Worm (Caenorhabditis elegans) whole organism, late embryonic: ENCODE measurements around the gene F17H10.4.

Source experiments
- C38D4.7 ChIP-seq: fragments of 200-800 bp; sonication (Bioruptor generic); optimal IDR thresholded peaks from 2 replicates; lab custom pipeline; 2018; ENCODE audit warnings: mild to moderate bottlenecking, missing genetic modification characterization, moderate library complexity, missing compliant biosample characterization
- K09A11.1 ChIP-seq: sonication (generic microtip); optimal IDR thresholded peaks from 2 replicates; lab custom pipeline; 2017; ENCODE audit warnings: antibody characterized with exemption, mild to moderate bottlenecking, missing genetic modification characterization, missing compliant biosample characterization; ENCODE audit not compliant: insufficient read depth
- ama-1 ChIP-seq: fragments of 150-350 bp; optimal IDR thresholded peaks from 2 replicates; lab custom pipeline; 2014
- ceh-18 ChIP-seq: sonication (generic microtip); optimal IDR thresholded peaks from 2 replicates; lab custom pipeline; 2016; ENCODE audit warnings: missing genetic modification characterization, missing compliant biosample characterization
- ceh-24 ChIP-seq: sonication (generic microtip); optimal IDR thresholded peaks from 2 replicates; lab custom pipeline; 2016; ENCODE audit warnings: mild to moderate bottlenecking, missing genetic modification characterization, missing compliant biosample characterization
- ceh-30 ChIP-seq: fragments of 150-350 bp; optimal IDR thresholded peaks from 2 replicates; lab custom pipeline; 2014; ENCODE audit warnings: missing biosample characterization, missing genetic modification characterization
- ceh-31 ChIP-seq: sonication (generic microtip); optimal IDR thresholded peaks from 2 replicates; lab custom pipeline; 2016; ENCODE audit warnings: missing genetic modification characterization, missing compliant biosample characterization
- ceh-34 ChIP-seq: sonication (generic microtip); optimal IDR thresholded peaks from 2 replicates; lab custom pipeline; 2016; ENCODE audit warnings: mild to moderate bottlenecking, missing genetic modification characterization, missing compliant biosample characterization
- ceh-45 ChIP-seq: fragments of 200-800 bp; sonication (Bioruptor generic); IDR thresholded peaks from 2 replicates; pipeline ENCODE4 v1.3.6; 2022; ENCODE audit warnings: missing genetic modification reagents, missing genetic modification characterization, missing compliant biosample characterization
- ceh-9 ChIP-seq: sonication (generic microtip); optimal IDR thresholded peaks from 2 replicates; lab custom pipeline; 2016; ENCODE audit warnings: mild to moderate bottlenecking, missing genetic modification characterization, inconsistent platforms, missing compliant biosample characterization
- dmd-4 ChIP-seq: sonication (generic microtip); optimal IDR thresholded peaks from 2 replicates; lab custom pipeline; 2016; ENCODE audit warnings: borderline replicate concordance, missing genetic modification characterization, missing compliant biosample characterization
- dve-1 ChIP-seq: sonication (generic microtip); optimal IDR thresholded peaks from 2 replicates; lab custom pipeline; 2017; ENCODE audit warnings: antibody characterized with exemption, mild to moderate bottlenecking, missing genetic modification characterization, missing compliant biosample characterization
- elt-4 ChIP-seq: sonication (generic microtip); optimal IDR thresholded peaks from 2 replicates; lab custom pipeline; 2016; ENCODE audit warnings: missing genetic modification characterization, missing compliant biosample characterization
- eyg-1 ChIP-seq: sonication (generic microtip); optimal IDR thresholded peaks from 2 replicates; lab custom pipeline; 2016; ENCODE audit warnings: missing genotype, missing genetic modification characterization, missing compliant biosample characterization
- fkh-10 ChIP-seq: fragments of 150-350 bp; optimal IDR thresholded peaks from 2 replicates; lab custom pipeline; 2014; ENCODE audit warnings: missing biosample characterization, missing genetic modification reagents, missing genetic modification characterization
- fkh-6 ChIP-seq: sonication (generic microtip); optimal IDR thresholded peaks from 2 replicates; lab custom pipeline; 2016; ENCODE audit warnings: missing genetic modification characterization, missing compliant biosample characterization
- gmeb-2 ChIP-seq: sonication (generic microtip); optimal IDR thresholded peaks from 2 replicates; lab custom pipeline; 2016; ENCODE audit warnings: missing genetic modification characterization, inconsistent platforms, missing compliant biosample characterization
- hlh-13 ChIP-seq: fragments of 200-800 bp; sonication (Bioruptor generic); optimal IDR thresholded peaks from 2 replicates; lab custom pipeline; 2018; ENCODE audit warnings: mild to moderate bottlenecking, missing genetic modification characterization, missing compliant biosample characterization
- hlh-8 ChIP-seq: sonication (generic microtip); optimal IDR thresholded peaks from 2 replicates; lab custom pipeline; 2016; ENCODE audit warnings: missing genotype, missing genetic modification characterization, missing compliant biosample characterization
- lim-6 ChIP-seq: sonication (generic microtip); optimal IDR thresholded peaks from 2 replicates; lab custom pipeline; 2016; ENCODE audit warnings: missing genetic modification characterization, missing compliant biosample characterization
- lin-11 ChIP-seq: fragments of 200-800 bp; sonication (Bioruptor generic); optimal IDR thresholded peaks from 2 replicates; lab custom pipeline; 2018; ENCODE audit warnings: mild to moderate bottlenecking, missing genetic modification characterization, missing compliant biosample characterization
- madf-2 ChIP-seq: sonication (generic microtip); optimal IDR thresholded peaks from 2 replicates; lab custom pipeline; 2017; ENCODE audit warnings: missing genetic modification characterization, missing compliant biosample characterization
- mec-3 ChIP-seq: sonication (generic microtip); optimal IDR thresholded peaks from 2 replicates; lab custom pipeline; 2016; ENCODE audit warnings: borderline replicate concordance, missing genetic modification characterization, missing compliant biosample characterization
- nhr-11 ChIP-seq: fragments of 150-350 bp; optimal IDR thresholded peaks from 2 replicates; lab custom pipeline; 2014; ENCODE audit warnings: missing biosample characterization, missing genetic modification characterization
- npax-4 ChIP-seq: sonication (generic microtip); optimal IDR thresholded peaks from 2 replicates; lab custom pipeline; 2016; ENCODE audit warnings: missing genetic modification characterization, missing compliant biosample characterization
- odd-2 ChIP-seq: sonication (generic microtip); optimal IDR thresholded peaks from 2 replicates; lab custom pipeline; 2017; ENCODE audit warnings: antibody characterized with exemption, mild to moderate bottlenecking, missing genetic modification characterization, missing compliant biosample characterization
- pag-3 ChIP-seq: sonication (generic microtip); optimal IDR thresholded peaks from 2 replicates; lab custom pipeline; 2016; ENCODE audit warnings: missing compliant biosample characterization, missing genetic modification characterization, borderline replicate concordance
- pax-1 ChIP-seq: fragments of 150-350 bp; optimal IDR thresholded peaks from 2 replicates; lab custom pipeline; 2014; ENCODE audit warnings: missing biosample characterization, missing genetic modification characterization
- pha-2 ChIP-seq: sonication (generic microtip); optimal IDR thresholded peaks from 2 replicates; lab custom pipeline; 2017; ENCODE audit warnings: mild to moderate bottlenecking, missing genetic modification characterization, missing compliant biosample characterization
- pha-4 ChIP-seq: fragments of 150-350 bp; optimal IDR thresholded peaks from 2 replicates; lab custom pipeline; 2018; ENCODE audit warnings: missing biosample characterization, missing genetic modification reagents, missing genetic modification characterization
- pqm-1 ChIP-seq: sonication (generic microtip); optimal IDR thresholded peaks from 2 replicates; lab custom pipeline; 2016; ENCODE audit warnings: missing genetic modification characterization, missing compliant biosample characterization
- pros-1 ChIP-seq: fragments of 150-350 bp; optimal IDR thresholded peaks from 2 replicates; lab custom pipeline; 2014; ENCODE audit warnings: missing biosample characterization, missing genetic modification reagents, missing genetic modification characterization
- rnt-1 ChIP-seq: sonication (generic microtip); optimal IDR thresholded peaks from 2 replicates; lab custom pipeline; 2016; ENCODE audit warnings: missing genetic modification characterization, missing compliant biosample characterization
- sdc-2 ChIP-seq: sonication (generic microtip); optimal IDR thresholded peaks from 2 replicates; lab custom pipeline; 2016; ENCODE audit warnings: missing genotype, missing genetic modification characterization, missing compliant biosample characterization
- sox-2 ChIP-seq: fragments of 200-800 bp; sonication (Bioruptor generic); IDR thresholded peaks from 2 replicates; pipeline ENCODE4 v1.3.6; 2022; ENCODE audit warnings: missing genetic modification reagents, missing genetic modification characterization, missing compliant biosample characterization
- syd-9 ChIP-seq: sonication (generic microtip); optimal IDR thresholded peaks from 2 replicates; lab custom pipeline; 2016; ENCODE audit warnings: mild to moderate bottlenecking, missing genetic modification characterization, moderate library complexity, missing compliant biosample characterization
- tbx-7 ChIP-seq: sonication (generic microtip); optimal IDR thresholded peaks from 2 replicates; lab custom pipeline; 2016; ENCODE audit warnings: missing genotype, missing genetic modification characterization, missing compliant biosample characterization
- ttx-3 ChIP-seq: sonication (generic microtip); optimal IDR thresholded peaks from 2 replicates; lab custom pipeline; 2016; ENCODE audit warnings: missing genetic modification reagents, missing genetic modification characterization, missing compliant biosample characterization
- unc-3 ChIP-seq, 2 experiments: fragments of 200-800 bp in 1 of 2; sonication (Bioruptor generic) in 1 of 2; sonication (generic microtip) in 1 of 2; conservative IDR thresholded peaks in 1 of 2; optimal IDR thresholded peaks in 1 of 2; 2 replicates each; pipeline versions ENCODE4 v1.3.6 to Lab custom; 2016 to 2022; ENCODE audit warnings: missing compliant biosample characterization in 2 of 2, missing genetic modification characterization in 2 of 2, missing genetic modification reagents in 1 of 2
- unc-86 ChIP-seq: sonication (generic microtip); optimal IDR thresholded peaks from 2 replicates; lab custom pipeline; 2016; ENCODE audit warnings: missing genetic modification characterization, missing compliant biosample characterization
- zip-5 ChIP-seq: sonication (generic microtip); optimal IDR thresholded peaks from 2 replicates; lab custom pipeline; 2016; ENCODE audit warnings: missing genetic modification characterization, missing compliant biosample characterization
- ztf-16 ChIP-seq: sonication (generic microtip); optimal IDR thresholded peaks from 2 replicates; lab custom pipeline; 2017; ENCODE audit warnings: missing genetic modification characterization, missing compliant biosample characterization

The F17H10.4 gene

ce11 chrX:13155730-13156129 is 29.4 kb upstream of the F17H10.4 start:
- peak; percentile 29 for TF ChIP-seq pros-1 (tag; lab: Kevin White, UChicago)
- TF ChIP-seq unc-3 (GFP tag; conservative IDR thresholded peaks at IDR 0.05; lab: Robert Waterston, UW), result no peak
- TF ChIP-seq unc-3 (tag; optimal IDR thresholded peaks at IDR 0.05; lab: Kevin White, UChicago), result no peak

- TF ChIP-seq tbx-7 (tag; lab: Kevin White, UChicago) (no peak), dve-1 (no peak), zip-5 (tag; lab: Kevin White, UChicago) (no peak)
Measured at ce11 chrX:13154514-13154913, 28.2 kb upstream of the F17H10.4 start.

DNA sequence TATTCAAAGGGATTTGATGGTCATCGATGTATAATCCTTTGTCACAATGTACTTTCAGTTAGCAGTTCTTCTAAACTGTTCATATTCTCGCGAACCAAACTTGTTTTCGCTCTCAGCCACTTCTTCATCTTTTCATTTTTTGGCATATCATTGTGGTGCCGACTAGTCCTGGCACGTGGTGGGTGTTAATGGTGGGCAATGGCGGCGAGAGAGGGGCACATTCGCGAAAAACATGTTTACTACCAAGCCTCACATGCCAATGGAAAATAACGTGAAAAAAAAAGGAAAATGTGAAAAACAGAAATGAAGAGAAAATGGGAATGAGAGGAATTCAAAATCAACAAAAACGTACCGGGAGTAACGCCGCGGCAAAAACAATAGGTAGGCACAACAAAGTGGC is 20.8 kb upstream of the F17H10.4 start:
- TF ChIP-seq gmeb-2 (tag; lab: Kevin White, UChicago) (no peak), elt-4 (tag; lab: Kevin White, UChicago) (no peak), dmd-4 (tag; lab: Kevin White, UChicago) (no peak), npax-4 (tag; lab: Kevin White, UChicago) (no peak), pax-1 (no peak)
- TF ChIP-seq, all 69 proteins: peak for 0

ce11 chrX:13145988-13146873 is 19.9 kb upstream of the F17H10.4 start:
- no peak for TF ChIP-seq dve-1
- no peak for TF ChIP-seq ttx-3 (tag; lab: Kevin White, UChicago)
- no peak for TF ChIP-seq rnt-1
- no peak for TF ChIP-seq ceh-30 (tag; lab: Kevin White, UChicago)
- TF ChIP-seq ceh-31 (tag; lab: Kevin White, UChicago), result peak; percentile 30
- no peak for TF ChIP-seq lin-11
- no peak for TF ChIP-seq nhr-11 (tag; lab: Kevin White, UChicago)
- TF ChIP-seq K09A11.1 (tag; lab: Kevin White, UChicago), result no peak
- no peak for TF ChIP-seq ceh-18 (tag; lab: Kevin White, UChicago)
- peak; percentile 9 for TF ChIP-seq ceh-34

ce11 chrX:13144975-13145618 is 18.8 kb upstream of the F17H10.4 start:
- TF ChIP-seq fkh-6 (tag; lab: Kevin White, UChicago) (peak; percentile 27), odd-2 (no peak), pqm-1 (tag; lab: Kevin White, UChicago) (peak; percentile 19), eyg-1 (peak; percentile 63), nhr-11 (tag; lab: Kevin White, UChicago) (no peak), fkh-10 (no peak), syd-9 (tag; lab: Kevin White, UChicago) (peak; percentile 80), hlh-13 (GFP tag; lab: Kevin White, UChicago) (no peak), C38D4.7 (GFP tag; lab: Kevin White, UChicago) (peak; percentile 17), ztf-16 (tag; lab: Kevin White, UChicago) (peak; percentile 42), mec-3 (no peak), pag-3 (tag; lab: Kevin White, UChicago) (peak; percentile 63), pha-2 (no peak), ama-1 (lab: Kevin White, UChicago) (peak; percentile 95), ceh-30 (tag; lab: Kevin White, UChicago) (no peak), madf-2 (tag; lab: Kevin White, UChicago) (peak; percentile 36), sdc-2 (tag; lab: Kevin White, UChicago) (peak; percentile 77), hlh-8 (tag; lab: Kevin White, UChicago) (peak; percentile 68), zip-5 (tag; lab: Kevin White, UChicago) (no peak), ceh-9 (no peak), ttx-3 (tag; lab: Kevin White, UChicago) (peak; percentile 27), unc-86 (tag; lab: Kevin White, UChicago) (no peak), sox-2 (GFP tag; lab: Robert Waterston, UW) (no peak), ceh-45 (no peak), lim-6 (tag; lab: Kevin White, UChicago) (peak; percentile 51), ceh-24 (tag; lab: Kevin White, UChicago) (no peak), pha-4 (tag; lab: Kevin White, UChicago) (no peak)
